Fruit fly (Drosophila melanogaster): ENCODE results near the gene CG33725.

DNA sequence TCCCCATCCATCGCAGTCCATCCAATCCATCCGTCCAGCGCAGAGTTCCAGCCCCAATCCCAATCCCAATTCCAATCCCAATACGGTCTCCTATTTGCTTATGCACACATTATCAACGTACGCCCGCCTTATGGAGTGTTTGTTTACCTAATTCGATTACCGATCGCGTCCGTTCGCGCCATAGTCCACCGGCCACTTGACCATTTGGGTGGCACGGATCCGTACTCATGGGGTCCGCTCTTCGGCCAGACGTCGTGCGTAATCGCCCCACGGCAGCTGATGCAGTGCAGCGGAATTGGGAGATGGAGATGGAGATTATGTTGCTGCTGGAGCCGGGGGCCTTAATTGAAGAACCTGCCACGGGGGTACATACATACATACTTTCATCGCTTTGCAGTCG is 11.9 kb upstream of the CG33725 start:
- TF ChIP-seq Myc (optimal IDR thresholded peaks at IDR 0.05) (no peak), h (optimal IDR thresholded peaks at IDR 0.05) (no peak), Sin3A (optimal IDR thresholded peaks at IDR 0.05) (no peak)
